Fruit fly (Drosophila melanogaster) whole organism: Measurements from ENCODE around the gene Tep2.

ENCODE experiments used
- CG8478 ChIP-seq: fragments of >200 bp; optimal IDR thresholded peaks from 2 replicates; lab custom pipeline; 2018; ENCODE audit warnings: inconsistent platforms
- Dll ChIP-seq: fragments of >200 bp; optimal IDR thresholded peaks from 2 replicates; lab custom pipeline; 2017
- EcR ChIP-seq, 2 experiments: fragments of >200 bp; optimal IDR thresholded peaks; 2 replicates each; lab custom pipeline; 2017; ENCODE audit warnings: missing biosample characterization in 2 of 2, missing genetic modification characterization in 2 of 2, missing genetic modification reagents in 2 of 2
- pan ChIP-seq: fragments of >200 bp; optimal IDR thresholded peaks from 2 replicates; lab custom pipeline; 2017
- psq ChIP-seq: fragments of >200 bp; optimal IDR thresholded peaks from 2 replicates; lab custom pipeline; 2017
- usp ChIP-seq: fragments of >200 bp; optimal IDR thresholded peaks from 2 replicates; lab custom pipeline; 2017; ENCODE audit warnings: missing biosample characterization, missing genetic modification characterization, mixed read lengths

Tep2 gene

DNA sequence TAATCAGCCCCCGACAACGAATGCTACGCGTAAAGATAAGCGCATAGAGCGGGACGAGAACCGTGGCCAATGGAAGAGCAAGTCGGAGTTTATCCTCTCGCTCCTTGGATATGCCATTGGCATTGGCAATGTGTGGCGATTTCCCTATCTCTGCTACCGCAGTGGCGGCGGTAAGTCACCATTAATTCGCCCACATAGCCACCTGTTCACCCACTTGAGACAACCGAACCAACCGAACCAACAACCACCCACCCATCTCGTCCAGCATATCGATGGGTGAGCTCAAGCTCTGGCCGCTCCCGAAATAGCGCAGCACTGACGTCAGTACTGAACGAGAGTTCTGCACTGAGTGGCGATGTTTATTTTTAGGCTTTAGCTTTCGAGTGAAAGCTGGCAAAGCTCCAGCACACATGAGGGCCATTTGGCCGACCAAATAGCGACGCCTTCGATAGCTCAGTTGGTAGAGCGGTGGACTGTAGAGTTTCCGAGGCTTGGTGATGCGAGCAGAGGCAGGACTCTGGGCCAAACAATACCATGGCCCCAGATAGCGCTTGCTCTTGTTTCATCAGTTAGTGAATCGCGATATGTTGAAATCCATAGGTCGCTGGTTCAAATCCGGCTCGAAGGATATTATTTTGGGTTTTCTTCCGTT lies 9.8 kb upstream of the Tep2 start:
- no peak for TF ChIP-seq usp (GFP tag; lab: Kevin White, UChicago)
- TF ChIP-seq Dll (lab: Kevin White, UChicago): no peak
- no peak for TF ChIP-seq CG8478 (lab: Kevin White, UChicago)
- TF ChIP-seq EcR (GFP tag; optimal IDR thresholded peaks at IDR 0.05; lab: Kevin White, UChicago): no peak
- no peak for TF ChIP-seq pan (lab: Kevin White, UChicago)
- TF ChIP-seq psq (lab: Kevin White, UChicago): no peak

DNA sequence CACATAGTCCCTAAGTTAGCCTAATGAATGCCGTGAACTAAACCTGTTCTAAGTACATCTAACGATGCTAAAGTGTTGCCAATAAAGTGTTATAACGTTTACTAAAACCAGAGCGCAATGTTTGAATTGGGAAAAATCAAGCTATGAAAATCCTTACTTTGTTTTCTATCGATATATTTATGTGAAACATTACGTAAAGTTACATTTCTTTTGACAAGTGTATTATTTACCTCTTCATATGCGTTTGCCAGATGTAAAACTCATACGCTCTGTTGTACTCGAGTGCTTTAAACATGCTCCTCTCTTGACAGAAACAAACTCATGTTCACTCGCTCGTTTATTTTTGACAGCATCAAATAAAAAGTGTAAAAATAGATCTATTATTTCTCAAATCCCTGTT lies 9.2 kb upstream of the Tep2 start, which contains the start of gene Ntl:
Ntl (plus strand) TSS at position 301 of the 400 bp plus-strand sequence.
- TF ChIP-seq pan (lab: Kevin White, UChicago): no peak
- TF ChIP-seq usp (GFP tag; lab: Kevin White, UChicago): no peak
- no peak for TF ChIP-seq EcR (GFP tag; optimal IDR thresholded peaks at IDR 0.05; lab: Kevin White, UChicago)
- no peak for TF ChIP-seq psq (lab: Kevin White, UChicago)
- no peak for TF ChIP-seq CG8478 (lab: Kevin White, UChicago)
- no peak for TF ChIP-seq Dll (lab: Kevin White, UChicago)

DNA sequence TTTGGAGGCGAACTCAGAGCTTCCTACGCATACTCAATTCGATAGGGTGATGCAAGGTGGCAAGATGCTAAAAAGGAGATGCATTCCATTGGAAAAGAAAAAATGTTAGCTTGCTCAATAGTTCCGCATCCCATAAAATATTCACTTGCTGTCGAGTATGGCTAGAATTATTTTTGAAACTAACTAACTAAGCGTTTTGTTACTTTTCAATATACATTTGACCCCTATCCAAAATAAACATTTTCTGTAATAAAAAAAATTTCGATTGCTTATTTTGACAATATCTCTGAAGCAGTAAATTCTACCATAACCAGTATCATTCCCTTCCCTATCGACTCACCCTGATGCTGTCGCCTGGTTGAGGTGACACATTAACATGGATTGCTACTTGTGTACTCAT lies 2.1 kb upstream of the Tep2 start:
- TF ChIP-seq Dll (lab: Kevin White, UChicago) (no peak), psq (lab: Kevin White, UChicago) (no peak), CG8478 (lab: Kevin White, UChicago) (no peak), EcR (GFP tag; optimal IDR thresholded peaks at IDR 0.05; lab: Kevin White, UChicago) (no peak), pan (lab: Kevin White, UChicago) (no peak), usp (GFP tag; lab: Kevin White, UChicago) (no peak)

DNA sequence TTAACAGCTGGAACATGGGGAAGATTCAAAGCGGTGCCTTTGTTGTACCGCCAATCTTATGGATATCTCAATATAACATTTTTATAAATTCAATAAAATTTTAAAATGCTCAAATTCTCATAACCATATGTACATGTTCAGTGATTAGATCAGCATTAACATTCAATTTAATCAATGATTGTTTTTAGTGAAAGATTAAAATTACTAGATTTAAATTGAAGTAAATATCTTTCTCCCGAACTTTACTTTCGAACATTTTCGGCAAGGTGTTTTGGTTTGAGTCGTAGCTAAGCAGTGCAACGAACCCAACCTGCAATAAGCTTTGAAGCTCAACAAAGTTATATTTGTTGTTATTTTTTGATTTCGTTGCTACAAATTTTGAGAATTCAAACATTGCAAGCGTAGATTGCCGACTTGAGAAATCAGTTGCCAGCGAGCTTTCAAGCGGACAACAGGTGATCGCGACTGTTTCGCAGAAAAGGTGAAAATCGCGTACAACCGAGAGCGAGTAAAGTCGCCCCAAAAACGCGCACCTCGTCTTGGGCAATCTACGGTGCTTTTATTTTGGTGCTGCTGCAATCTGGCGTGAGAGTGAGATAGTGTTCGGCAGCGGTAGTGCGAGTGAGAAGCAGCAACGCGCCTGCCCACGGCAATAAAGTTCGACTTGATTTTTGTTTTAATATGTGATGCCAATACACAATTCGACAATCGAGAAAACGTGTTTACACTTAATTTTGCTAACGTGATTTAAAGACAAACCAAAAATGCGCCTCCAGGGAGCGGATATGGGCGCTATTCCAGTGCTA lies 1.2 kb upstream of the Tep2 start, which contains the start of gene Tep3:
Tep3 (plus strand) TSS at position 423 of the 806 bp plus-strand sequence.
- TF ChIP-seq usp (GFP tag; lab: Kevin White, UChicago): no peak
- peak; percentile 3 for TF ChIP-seq CG8478 (lab: Kevin White, UChicago)

DNA sequence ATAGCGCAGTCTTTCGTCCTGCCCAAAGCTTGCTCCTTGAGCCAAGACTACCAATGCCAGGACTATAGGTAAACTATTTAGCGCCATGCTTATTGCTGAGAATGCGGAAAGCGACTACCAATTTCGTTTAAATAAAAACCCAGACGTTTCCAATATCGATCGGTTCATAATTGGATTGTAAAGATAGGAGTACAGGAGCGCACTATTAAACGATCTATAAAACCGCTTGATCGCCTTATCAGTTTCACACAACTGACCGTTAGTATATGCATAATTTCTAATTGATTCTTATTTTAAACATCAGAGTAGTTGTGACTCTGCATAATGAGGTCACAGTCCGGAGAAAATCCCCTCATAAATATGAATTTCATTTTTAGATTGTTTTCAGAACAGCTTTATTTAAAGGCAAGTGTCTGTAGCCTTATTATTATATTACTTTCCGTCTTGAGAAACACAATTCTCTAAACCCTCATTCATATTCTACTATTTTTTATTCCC lies 8.8 kb downstream of the Tep2 start, which contains the start of the genes CG7025 and CG43235:
CG7025 (minus strand) TSS at position 101 of the 498 bp plus-strand sequence.
CG43235 (plus strand) TSS at position 448 of the 498 bp plus-strand sequence.
- no peak for TF ChIP-seq psq (lab: Kevin White, UChicago)
- TF ChIP-seq usp (GFP tag; lab: Kevin White, UChicago): no peak
- TF ChIP-seq CG8478 (lab: Kevin White, UChicago): no peak
- no peak for TF ChIP-seq pan (lab: Kevin White, UChicago)
- TF ChIP-seq Dll (lab: Kevin White, UChicago): no peak
- TF ChIP-seq EcR (GFP tag; optimal IDR thresholded peaks at IDR 0.05; lab: Kevin White, UChicago): no peak

DNA sequence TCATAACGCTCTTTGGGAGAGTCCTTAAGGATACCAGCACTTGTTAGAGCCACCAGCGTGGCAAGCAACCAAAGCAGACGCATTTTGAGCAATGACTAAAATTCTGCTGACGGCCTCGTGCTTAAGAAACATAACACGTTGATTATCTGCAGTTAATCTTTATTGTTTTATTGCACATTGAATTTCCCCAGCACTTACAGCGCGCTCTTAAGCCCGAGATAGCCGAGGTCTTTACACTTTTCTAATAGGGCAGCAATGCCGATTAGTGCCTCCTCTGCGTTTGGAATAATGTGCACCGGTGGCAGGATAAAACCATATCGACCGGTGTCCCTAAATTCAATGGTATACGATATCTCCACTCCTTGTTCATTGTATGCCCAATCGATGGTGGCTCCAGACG lies 10.4 kb downstream of the Tep2 start, which contains the start of gene CG18585:
CG18585 (minus strand) TSS at position 101 of the 400 bp plus-strand sequence.
- TF ChIP-seq pan (lab: Kevin White, UChicago): no peak
- TF ChIP-seq EcR (GFP tag; optimal IDR thresholded peaks at IDR 0.05; lab: Kevin White, UChicago): no peak
- no peak for TF ChIP-seq psq (lab: Kevin White, UChicago)
- no peak for TF ChIP-seq CG8478 (lab: Kevin White, UChicago)
- no peak for TF ChIP-seq usp (GFP tag; lab: Kevin White, UChicago)
- TF ChIP-seq Dll (lab: Kevin White, UChicago): no peak

DNA sequence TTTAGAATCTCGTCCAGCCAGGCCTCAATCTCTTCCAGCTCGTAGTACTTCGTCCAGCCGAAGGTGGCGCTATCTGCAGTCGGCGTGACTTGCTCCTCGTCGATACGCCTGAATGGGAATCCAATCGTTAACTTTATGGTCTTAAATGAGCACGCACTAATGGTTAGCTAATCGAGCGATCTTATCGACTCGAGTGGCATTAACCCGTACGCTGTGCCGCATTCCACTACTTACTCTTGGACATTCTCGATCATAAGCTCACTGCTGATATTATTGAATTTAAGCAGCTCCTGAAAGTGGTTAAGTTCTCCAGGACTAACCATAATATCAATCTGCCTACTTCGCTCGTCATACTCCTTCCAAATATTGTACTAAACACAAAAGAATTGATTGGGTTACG lies 11.0 kb downstream of the Tep2 start:
- TF ChIP-seq pan (lab: Kevin White, UChicago): no peak
- TF ChIP-seq usp (GFP tag; lab: Kevin White, UChicago): no peak
- TF ChIP-seq EcR (GFP tag; optimal IDR thresholded peaks at IDR 0.05; lab: Kevin White, UChicago): no peak
- no peak for TF ChIP-seq CG8478 (lab: Kevin White, UChicago)
- TF ChIP-seq psq (lab: Kevin White, UChicago): no peak
- no peak for TF ChIP-seq Dll (lab: Kevin White, UChicago)

DNA sequence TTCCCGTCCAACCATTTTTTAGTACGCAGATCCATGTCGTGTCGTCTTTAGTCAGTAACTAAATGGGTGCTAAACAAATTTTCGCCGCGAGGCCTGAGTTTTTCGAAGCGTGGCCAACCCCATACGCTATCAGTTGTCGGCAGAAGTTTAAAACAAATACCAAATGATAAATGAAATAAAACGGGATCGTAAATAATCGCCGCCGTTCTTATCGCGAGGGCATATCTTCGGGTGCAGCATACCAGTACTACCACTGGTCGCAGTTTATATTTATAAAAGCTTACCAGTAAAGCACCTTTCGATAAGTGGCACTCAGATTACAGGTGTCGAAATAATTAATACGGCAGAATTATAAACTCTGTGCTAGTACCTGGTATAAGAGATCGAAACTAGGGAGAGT lies 16.1 kb downstream of the Tep2 start:
- TF ChIP-seq CG8478 (lab: Kevin White, UChicago): no peak
- no peak for TF ChIP-seq pan (lab: Kevin White, UChicago)
- TF ChIP-seq EcR (GFP tag; optimal IDR thresholded peaks at IDR 0.05; lab: Kevin White, UChicago): no peak
- TF ChIP-seq Dll (lab: Kevin White, UChicago): no peak
- no peak for TF ChIP-seq psq (lab: Kevin White, UChicago)
- no peak for TF ChIP-seq usp (GFP tag; lab: Kevin White, UChicago)

DNA sequence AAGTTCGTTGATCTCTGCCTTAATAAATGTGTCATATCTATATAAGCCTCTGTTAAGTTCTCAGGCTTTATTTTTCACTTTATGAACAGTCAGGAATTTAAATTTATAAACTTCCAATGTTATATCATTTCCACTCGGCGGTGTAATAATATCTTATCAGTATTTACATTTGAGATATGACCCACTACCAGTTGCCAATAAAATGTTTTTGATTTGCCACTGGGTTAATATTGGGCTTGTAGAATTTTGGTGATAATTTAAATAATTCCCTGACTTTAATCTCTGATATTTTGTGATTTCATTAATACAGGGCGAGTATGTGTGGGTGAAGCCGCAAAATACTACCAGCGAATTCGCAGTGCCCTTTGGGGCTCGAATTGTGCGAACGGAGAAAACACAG lies 21.1 kb downstream of the Tep2 start:
- TF ChIP-seq EcR (GFP tag; optimal IDR thresholded peaks at IDR 0.05; lab: Kevin White, UChicago): no peak
- no peak for TF ChIP-seq usp (GFP tag; lab: Kevin White, UChicago)
- TF ChIP-seq psq (lab: Kevin White, UChicago): no peak
- no peak for TF ChIP-seq Dll (lab: Kevin White, UChicago)

DNA sequence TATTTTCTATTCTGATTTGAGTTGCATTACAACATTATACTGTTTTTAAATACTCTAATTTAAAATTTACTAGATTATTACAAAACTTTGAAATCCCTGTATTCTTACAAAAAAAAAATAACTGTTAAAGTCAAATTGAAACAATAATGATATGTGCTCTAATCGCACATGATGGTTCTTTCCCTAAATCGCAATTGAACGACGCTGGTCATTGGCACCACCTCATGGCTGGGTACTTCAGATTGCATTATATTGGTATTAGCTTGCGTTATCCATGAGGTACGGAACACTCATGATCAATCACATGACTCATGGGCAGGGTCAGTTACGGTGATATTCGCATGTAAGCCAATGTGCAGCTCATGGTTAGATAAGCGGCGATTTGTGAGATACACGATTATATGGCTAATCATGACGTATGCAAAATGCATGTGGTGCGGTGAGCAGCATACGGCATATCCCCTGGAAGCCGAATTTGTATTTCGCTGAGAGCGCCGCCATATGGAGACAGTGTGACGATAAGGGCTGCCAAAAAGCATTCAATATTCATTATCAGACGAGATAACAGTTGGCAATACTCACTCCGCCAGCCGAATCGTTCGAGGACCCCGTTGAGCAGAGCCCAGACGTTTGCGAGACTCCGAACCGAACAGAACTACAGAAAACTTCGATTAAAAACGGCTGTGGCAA lies 23.2 kb downstream of the Tep2 start:
- TF ChIP-seq psq (lab: Kevin White, UChicago) (no peak), CG8478 (lab: Kevin White, UChicago) (no peak), Dll (lab: Kevin White, UChicago) (no peak), usp (GFP tag; lab: Kevin White, UChicago) (no peak), EcR (GFP tag; optimal IDR thresholded peaks at IDR 0.05; lab: Kevin White, UChicago) (no peak), pan (lab: Kevin White, UChicago) (no peak)
